Worm (Caenorhabditis elegans): Measurements from ENCODE around the gene nmr-2.

- TF ChIP-seq him-1 (tag; optimal IDR thresholded peaks at IDR 0.05) (no peak), W03F9.2 (tag; optimal IDR thresholded peaks at IDR 0.05) (no peak), dao-5 (tag; optimal IDR thresholded peaks at IDR 0.05) (no peak)
Observed at ce11 chrV:15001536-15001935, 9.9 kb downstream of the nmr-2 start.
